Worm (Caenorhabditis elegans): ENCODE data around the gene csn-3.

DNA sequence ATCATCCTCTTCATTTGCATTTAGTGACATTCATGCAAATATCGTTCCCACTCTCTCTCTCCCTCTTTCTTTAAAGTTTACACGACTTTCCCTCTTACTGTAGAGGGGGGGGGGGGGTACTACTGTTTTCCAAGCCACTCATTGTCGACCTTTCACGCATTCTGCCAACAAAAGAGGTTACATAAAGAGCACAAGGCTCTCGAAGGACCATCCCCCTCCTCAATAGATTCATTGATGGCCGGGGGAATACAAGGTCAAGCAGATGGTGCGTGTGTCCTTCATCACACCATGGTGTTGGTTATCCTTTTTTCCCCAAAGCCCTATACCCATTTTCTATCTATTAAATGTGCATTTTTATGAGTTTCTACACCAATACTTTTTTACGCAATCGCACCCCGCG, 21.6 kb upstream of the csn-3 start:
- no peak for TF ChIP-seq ets-5 (GFP tag; IDR thresholded peaks at IDR 0.05)
- TF ChIP-seq nhr-76 (tag; optimal IDR thresholded peaks at IDR 0.05), result no peak
- TF ChIP-seq egl-27 (tag; optimal IDR thresholded peaks at IDR 0.05), result no peak
- TF ChIP-seq ztf-11 (tag; optimal IDR thresholded peaks at IDR 0.05), result no peak
- TF ChIP-seq mdl-1 (tag; optimal IDR thresholded peaks at IDR 0.05), result no peak
- TF ChIP-seq unc-62 (GFP tag; optimal IDR thresholded peaks at IDR 0.05), result no peak
- no peak for TF ChIP-seq elt-3 (tag; optimal IDR thresholded peaks at IDR 0.05)
- TF ChIP-seq ztf-4 (tag; optimal IDR thresholded peaks at IDR 0.05), result no peak
- TF ChIP-seq alr-1 (tag; optimal IDR thresholded peaks at IDR 0.05; ENCODE audit: borderline replicate concordance), result no peak
- no peak for TF ChIP-seq blmp-1 (tag; optimal IDR thresholded peaks at IDR 0.05)
- no peak for TF ChIP-seq nhr-237 (tag; optimal IDR thresholded peaks at IDR 0.05)
- TF ChIP-seq fkh-8 (tag; optimal IDR thresholded peaks at IDR 0.05), result no peak
- TF ChIP-seq lin-39 (tag; optimal IDR thresholded peaks at IDR 0.05), result no peak
